Fruit fly (Drosophila melanogaster) whole organism, embryonic: ENCODE data around the gene CG8292.
A peak's percentile ranks its signal among the peaks of the same experiment; 100 is the strongest.

Experiments
- ATbp ChIP-seq: fragments of 200-800 bp; sonication (Bioruptor generic); optimal IDR thresholded peaks from 2 replicates; lab custom pipeline; 2017; ENCODE audit warnings: missing biosample characterization, mild to moderate bottlenecking, missing genetic modification characterization, missing genetic modification reagents
- Adf1 ChIP-seq: fragments of 200-800 bp; sonication (Bioruptor generic); IDR thresholded peaks from 2 replicates; pipeline ENCODE4 v1.3.6; 2022; ENCODE audit warnings: missing biosample characterization, missing genetic modification characterization
- Atf3 ChIP-seq: fragments of 200-800 bp; sonication (Bioruptor generic); optimal IDR thresholded peaks from 3 replicates; lab custom pipeline; 2016; ENCODE audit warnings: missing biosample characterization, missing genetic modification characterization
- CG11560 ChIP-seq: fragments of 200-800 bp; sonication (Bioruptor generic); IDR thresholded peaks from 3 replicates; pipeline ENCODE4 v1.3.6; 2022; ENCODE audit warnings: missing biosample characterization, missing genetic modification characterization
- CG11723 ChIP-seq: fragments of 200-800 bp; sonication (Bioruptor generic); optimal IDR thresholded peaks from 2 replicates; lab custom pipeline; 2017; ENCODE audit warnings: missing biosample characterization, mild to moderate bottlenecking, missing genetic modification characterization
- CG12659 ChIP-seq: fragments of 200-800 bp; sonication (Bioruptor generic); optimal IDR thresholded peaks from 3 replicates; lab custom pipeline; 2017; ENCODE audit warnings: mild to moderate bottlenecking, missing biosample characterization, missing genetic modification reagents, missing genetic modification characterization
- CG12769 ChIP-seq: fragments of 200-800 bp; sonication (Bioruptor generic); optimal IDR thresholded peaks from 2 replicates; lab custom pipeline; 2019; ENCODE audit warnings: missing biosample characterization, mild to moderate bottlenecking, missing genetic modification characterization, moderate library complexity
- CG14050 ChIP-seq: fragments of 200-800 bp; sonication (Bioruptor generic); IDR thresholded peaks from 3 replicates; pipeline ENCODE4 v1.3.6; 2022; ENCODE audit warnings: missing biosample characterization, missing genetic modification characterization
- CG1529 ChIP-seq: fragments of 200-800 bp; sonication (Bioruptor generic); optimal IDR thresholded peaks from 3 replicates; lab custom pipeline; 2018; ENCODE audit warnings: missing biosample characterization, missing genetic modification characterization
- CG16863 ChIP-seq: fragments of 200-800 bp; sonication (Bioruptor generic); optimal IDR thresholded peaks from 3 replicates; lab custom pipeline; 2016; ENCODE audit warnings: missing biosample characterization, missing genetic modification characterization
- CG17186 ChIP-seq: fragments of 200-800 bp; sonication (Bioruptor generic); optimal IDR thresholded peaks from 3 replicates; lab custom pipeline; 2017; ENCODE audit warnings: missing biosample characterization, missing genetic modification reagents, missing genetic modification characterization
- CG17568 ChIP-seq: fragments of 200-800 bp; sonication (Bioruptor generic); optimal IDR thresholded peaks from 2 replicates; lab custom pipeline; 2018; ENCODE audit warnings: missing biosample characterization, mild to moderate bottlenecking, missing genetic modification characterization, moderate library complexity
- CG18476 ChIP-seq: fragments of 200-800 bp; sonication (Bioruptor generic); optimal IDR thresholded peaks from 2 replicates; lab custom pipeline; 2016; ENCODE audit warnings: missing biosample characterization, mild to moderate bottlenecking, missing genetic modification characterization
- CG18599 ChIP-seq: fragments of 200-800 bp; sonication (Bioruptor generic); optimal IDR thresholded peaks from 3 replicates; lab custom pipeline; 2017; ENCODE audit warnings: missing biosample characterization, missing genetic modification characterization, mild to moderate bottlenecking, moderate library complexity, missing genetic modification reagents
- CG18619 ChIP-seq: fragments of 200-800 bp; sonication (Bioruptor generic); optimal IDR thresholded peaks from 3 replicates; lab custom pipeline; 2017; ENCODE audit warnings: missing biosample characterization, mild to moderate bottlenecking, missing genetic modification characterization
- CG32772 ChIP-seq: fragments of 200-800 bp; sonication (Bioruptor generic); IDR thresholded peaks from 2 replicates; pipeline ENCODE4 v1.3.6; 2022; ENCODE audit warnings: missing biosample characterization, missing genetic modification characterization
- CG3726 ChIP-seq: fragments of 200-800 bp; sonication (Bioruptor generic); IDR thresholded peaks from 3 replicates; pipeline ENCODE4, ENCODE4 v1.3.6; 2022; ENCODE audit warnings: missing biosample characterization, missing genetic modification characterization
- CG43689 ChIP-seq: fragments of 200-800 bp; sonication (Bioruptor generic); IDR thresholded peaks from 2 replicates; pipeline ENCODE4 v1.3.6; 2022; ENCODE audit warnings: missing biosample characterization, missing genetic modification characterization
- CG8765 ChIP-seq: fragments of 200-800 bp; sonication (Bioruptor generic); IDR thresholded peaks from 2 replicates; pipeline ENCODE4 v1.3.6; 2022; ENCODE audit warnings: missing biosample characterization, missing genetic modification characterization
- CG9817 ChIP-seq: fragments of 200-800 bp; sonication (Bioruptor generic); optimal IDR thresholded peaks from 2 replicates; lab custom pipeline; 2018; ENCODE audit warnings: missing biosample characterization, mild to moderate bottlenecking, missing genetic modification characterization, moderate library complexity
- CG9932 ChIP-seq: fragments of 200-800 bp; sonication (Bioruptor generic); IDR thresholded peaks from 2 replicates; pipeline ENCODE4 v1.3.6; 2022; ENCODE audit warnings: missing biosample characterization, missing genetic modification characterization
- Camta ChIP-seq: fragments of 200-800 bp; sonication (Bioruptor generic); optimal IDR thresholded peaks from 2 replicates; lab custom pipeline; 2016; ENCODE audit warnings: missing biosample characterization, missing genetic modification characterization
- Chrac-16 ChIP-seq: fragments of 200-800 bp; sonication (Bioruptor generic); optimal IDR thresholded peaks from 3 replicates; lab custom pipeline; 2016; ENCODE audit warnings: missing biosample characterization, missing genetic modification characterization
- Dp ChIP-seq: fragments of 200-800 bp; sonication (Bioruptor generic); optimal IDR thresholded peaks from 2 replicates; lab custom pipeline; 2018; ENCODE audit warnings: missing biosample characterization, mild to moderate bottlenecking, missing genetic modification characterization, moderate library complexity
- Drgx ChIP-seq: fragments of 200-800 bp; sonication (Bioruptor generic); IDR thresholded peaks from 2 replicates; pipeline ENCODE4 v1.3.6; 2022; ENCODE audit warnings: missing biosample characterization, missing genetic modification characterization
- Hr39 ChIP-seq: fragments of >200 bp; optimal IDR thresholded peaks from 2 replicates; lab custom pipeline; 2017
- Hr51 ChIP-seq, 2 experiments: fragments of 200-800 bp; sonication (Bioruptor generic); optimal IDR thresholded peaks; 2 replicates in 1 of 2; 3 replicates in 1 of 2; lab custom pipeline; 2016 to 2018; ENCODE audit warnings: missing biosample characterization in 2 of 2, missing genetic modification characterization in 2 of 2, mild to moderate bottlenecking in 1 of 2, moderate library complexity in 1 of 2
- Jarid2 ChIP-seq: fragments of 200-800 bp; sonication (Bioruptor generic); optimal IDR thresholded peaks from 3 replicates; lab custom pipeline; 2017; ENCODE audit warnings: mild to moderate bottlenecking, missing biosample characterization, missing genetic modification reagents, missing genetic modification characterization
- ab ChIP-seq: fragments of 200-800 bp; sonication (Bioruptor generic); optimal IDR thresholded peaks from 2 replicates; lab custom pipeline; 2016; ENCODE audit warnings: missing biosample characterization, missing genetic modification characterization
- abd-A ChIP-seq: fragments of 200-800 bp; sonication (Bioruptor generic); optimal IDR thresholded peaks from 3 replicates; lab custom pipeline; 2019; ENCODE audit warnings: missing biosample characterization, mild to moderate bottlenecking, missing genetic modification characterization, moderate library complexity
- bcd ChIP-seq: fragments of 200-800 bp; sonication (Bioruptor generic); optimal IDR thresholded peaks from 2 replicates; lab custom pipeline; 2017; ENCODE audit warnings: missing biosample characterization, mild to moderate bottlenecking, missing genetic modification characterization
- bowl ChIP-seq: fragments of 200-800 bp; sonication (Bioruptor generic); IDR thresholded peaks from 2 replicates; pipeline ENCODE4 v1.3.6; 2022; ENCODE audit warnings: missing biosample characterization, missing genetic modification characterization
- chinmo ChIP-seq: fragments of 200-800 bp; sonication (Bioruptor generic); IDR thresholded peaks from 4 replicates; pipeline ENCODE4 v1.3.6; 2022; ENCODE audit warnings: missing biosample characterization, missing genetic modification characterization; ENCODE audit not compliant: partially characterized antibody
- da ChIP-seq: fragments of 200-800 bp; sonication (Bioruptor generic); optimal IDR thresholded peaks from 2 replicates; lab custom pipeline; 2016; ENCODE audit warnings: missing biosample characterization, missing genetic modification characterization
- dmrt99B ChIP-seq: fragments of 200-800 bp; sonication (Bioruptor generic); optimal IDR thresholded peaks from 2 replicates; lab custom pipeline; 2018; ENCODE audit warnings: missing biosample characterization, mild to moderate bottlenecking, missing genetic modification characterization, moderate library complexity
- gce ChIP-seq: fragments of 200-800 bp; sonication (Bioruptor generic); IDR thresholded peaks from 3 replicates; pipeline ENCODE4 v1.3.6; 2022; ENCODE audit warnings: missing biosample characterization, missing genetic modification characterization
- her ChIP-seq: fragments of 200-800 bp; sonication (Bioruptor generic); optimal IDR thresholded peaks from 2 replicates; lab custom pipeline; 2016; ENCODE audit warnings: missing biosample characterization, missing genetic modification characterization
- insv ChIP-seq, 2 experiments: fragments of 200-800 bp; sonication (Bioruptor generic); optimal IDR thresholded peaks; 3 replicates each; lab custom pipeline; 2016 to 2018; ENCODE audit warnings: missing biosample characterization in 2 of 2, missing genetic modification characterization in 2 of 2
- lab ChIP-seq: fragments of 200-800 bp; sonication (Bioruptor generic); optimal IDR thresholded peaks from 3 replicates; lab custom pipeline; 2017; ENCODE audit warnings: missing biosample characterization, missing genetic modification characterization, mild to moderate bottlenecking, moderate library complexity, missing genetic modification reagents
- lov ChIP-seq, 2 experiments: fragments of 200-800 bp in 1 of 2; fragments of >200 bp in 1 of 2; sonication (Bioruptor generic) in 1 of 2; IDR thresholded peaks in 1 of 2; optimal IDR thresholded peaks in 1 of 2; 2 replicates in 1 of 2; 3 replicates in 1 of 2; pipeline versions ENCODE4 v1.3.6 to Lab custom; 2017 to 2022; ENCODE audit warnings: missing biosample characterization in 1 of 2, missing genetic modification characterization in 1 of 2
- nerfin-1 ChIP-seq: fragments of 200-800 bp; sonication (Bioruptor generic); optimal IDR thresholded peaks from 3 replicates; lab custom pipeline; 2019; ENCODE audit warnings: missing biosample characterization, mild to moderate bottlenecking, missing genetic modification characterization, moderate library complexity
- repo ChIP-seq: fragments of 200-800 bp; sonication (Bioruptor generic); optimal IDR thresholded peaks from 2 replicates; lab custom pipeline; 2016; ENCODE audit warnings: missing biosample characterization, missing genetic modification characterization
- run ChIP-seq: fragments of 200-800 bp; sonication (Bioruptor generic); optimal IDR thresholded peaks from 3 replicates; lab custom pipeline; 2018; ENCODE audit warnings: missing biosample characterization, mild to moderate bottlenecking, missing genetic modification characterization
- sna ChIP-seq: fragments of 200-800 bp; sonication (Bioruptor generic); IDR thresholded peaks from 2 replicates; pipeline ENCODE4 v1.3.6; 2022; ENCODE audit warnings: missing biosample characterization, missing genetic modification characterization; ENCODE audit not compliant: partially characterized antibody
- sr ChIP-seq: fragments of 200-800 bp; sonication (Bioruptor generic); IDR thresholded peaks from 3 replicates; pipeline ENCODE4 v1.3.6; 2022; ENCODE audit warnings: missing biosample characterization, missing genetic modification characterization
- ssp ChIP-seq: fragments of 200-800 bp; sonication (Bioruptor generic); IDR thresholded peaks from 2 replicates; pipeline ENCODE4 v1.3.6; 2022; ENCODE audit warnings: missing biosample characterization, missing genetic modification characterization
- tll ChIP-seq, 2 experiments: fragments of 200-800 bp in 1 of 2; fragments of >200 bp in 1 of 2; sonication (Bioruptor generic) in 1 of 2; optimal IDR thresholded peaks; 2 replicates each; lab custom pipeline; 2017 to 2019; ENCODE audit warnings: missing biosample characterization in 2 of 2, missing genetic modification characterization in 2 of 2, mild to moderate bottlenecking in 1 of 2, moderate library complexity in 1 of 2
- trh ChIP-seq: fragments of 200-800 bp; sonication (Bioruptor generic); optimal IDR thresholded peaks from 2 replicates; lab custom pipeline; 2016; ENCODE audit warnings: missing biosample characterization, missing genetic modification characterization
- ttk ChIP-seq: fragments of 200-800 bp; sonication (Bioruptor generic); IDR thresholded peaks from 2 replicates; pipeline ENCODE4 v2.1.2; 2022; ENCODE audit warnings: missing biosample characterization, missing genetic modification characterization

The CG8292 gene

DNA sequence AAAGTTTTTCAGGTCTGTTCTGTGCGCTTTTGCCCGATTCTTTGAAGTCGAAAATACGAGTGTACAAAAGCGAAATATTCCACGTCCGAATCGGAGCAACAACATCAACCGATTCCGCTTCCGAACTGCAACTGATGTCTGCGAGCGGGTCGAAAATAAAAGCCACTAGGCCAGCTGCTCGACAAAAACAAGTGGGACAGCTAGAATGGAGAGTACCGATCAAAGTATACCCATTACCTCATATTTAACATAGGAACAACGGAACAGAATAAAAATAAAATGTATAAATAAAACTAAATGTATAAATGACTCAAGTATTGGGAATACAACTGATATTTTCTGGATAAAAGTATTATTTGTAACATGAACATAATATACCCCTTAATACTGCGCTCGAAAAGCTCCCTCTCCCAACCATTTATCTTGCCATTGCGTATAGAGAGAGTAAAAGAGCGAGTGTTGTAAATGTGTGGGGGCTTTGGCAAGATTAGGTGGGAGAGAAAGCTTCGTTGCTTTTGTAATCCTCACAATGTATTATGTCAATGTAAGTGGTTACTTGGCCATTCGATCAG lies 12.7 kb downstream of the CG8292 start, which contains the start of gene SLC5A11 (continued):
- TF ChIP-seq bcd (GFP tag; lab: Kevin White, UChicago) (peak; percentile 99), ATbp (GFP tag; lab: Kevin White, UChicago) (peak; percentile 95), da (GFP tag; lab: Kevin White, UChicago) (peak; percentile 23), CG1529 (GFP tag; lab: Kevin White, UChicago) (peak; percentile 94), CG16863 (GFP tag; lab: Kevin White, UChicago) (peak; percentile 65), trh (peak; percentile 96), CG18599 (GFP tag; lab: Kevin White, UChicago) (peak; percentile 99), her (GFP tag; lab: Kevin White, UChicago) (peak; percentile 87), gce (GFP tag; lab: Robert Waterston, UW) (peak; percentile 93), Atf3 (GFP tag; lab: Kevin White, UChicago) (no peak), CG11560 (tag; lab: Robert Waterston, UW) (peak; percentile 87), Drgx (GFP tag; lab: Robert Waterston, UW) (peak; percentile 98), nerfin-1 (tag; lab: Kevin White, UChicago) (peak; percentile 89), lov (optimal IDR thresholded peaks at IDR 0.05; lab: Kevin White, UChicago) (no peak), lov (GFP tag; IDR thresholded peaks at IDR 0.05; lab: Robert Waterston, UW) (peak; percentile 87), insv (GFP tag; optimal IDR thresholded peaks at IDR 0.05; lab: Kevin White, UChicago) (peak in 1 of 2 experiments; percentile 60), run (tag; lab: Kevin White, UChicago) (peak; percentile 96), abd-A (tag; lab: Kevin White, UChicago) (peak; percentile 92), ab (peak; percentile 42), CG17186 (GFP tag; lab: Kevin White, UChicago) (peak; percentile 75), CG18476 (GFP tag; lab: Kevin White, UChicago) (peak; percentile 99), Jarid2 (peak; percentile 85), CG14050 (GFP tag; lab: Robert Waterston, UW) (peak; percentile 85), Hr51 (GFP tag; optimal IDR thresholded peaks at IDR 0.05; lab: Kevin White, UChicago) (peak; percentile 98 to 100), lab (GFP tag; lab: Kevin White, UChicago) (peak; percentile 99), Dp (peak; percentile 5), chinmo (GFP tag; lab: Robert Waterston, UW) (peak; percentile 86; the same call in 2 of the 4 replicates), dmrt99B (tag; lab: Kevin White, UChicago) (peak; percentile 100), CG12769 (peak; percentile 83), CG11723 (GFP tag; lab: Kevin White, UChicago) (peak; percentile 95), CG3726 (GFP tag; lab: Robert Waterston, UW) (peak; percentile 98), CG18619 (GFP tag; lab: Kevin White, UChicago) (peak; percentile 92), bowl (GFP tag; lab: Robert Waterston, UW) (peak; percentile 82; the same call in 1 of the 2 replicates), CG17568 (GFP tag; lab: Kevin White, UChicago) (peak; percentile 90), CG32772 (GFP tag; lab: Robert Waterston, UW) (peak; percentile 95), tll (GFP tag; optimal IDR thresholded peaks at IDR 0.05; lab: Kevin White, UChicago) (peak in 1 of 2 experiments; percentile 80), CG12659 (GFP tag; lab: Kevin White, UChicago) (peak; percentile 96), sna (GFP tag; lab: Robert Waterston, UW) (no peak), ttk (GFP tag; lab: Robert Waterston, UW) (peak; percentile 97), Chrac-16 (GFP tag; lab: Kevin White, UChicago) (peak; percentile 87), Camta (GFP tag; lab: Kevin White, UChicago) (peak; percentile 91), Adf1 (GFP tag; lab: Robert Waterston, UW) (peak; percentile 80), CG9817 (tag; lab: Kevin White, UChicago) (peak; percentile 82), repo (GFP tag; lab: Kevin White, UChicago) (peak; percentile 96), CG43689 (GFP tag; lab: Robert Waterston, UW) (peak; percentile 88), ssp (peak; percentile 91), CG8765 (GFP tag; lab: Robert Waterston, UW) (peak; percentile 85; the same call in 1 of the 2 replicates), CG9932 (peak; percentile 96), Hr39 (no peak), sr (GFP tag; lab: Robert Waterston, UW) (peak; percentile 93)
